Worm (Caenorhabditis elegans) whole organism, L3 larva: ENCODE results near the gene ZC15.3.

Experiments
- ZK546.5 ChIP-seq: sonication (generic microtip); optimal IDR thresholded peaks from 2 replicates; lab custom pipeline; 2017; ENCODE audit warnings: missing biosample characterization, missing genetic modification characterization
- aly-2 ChIP-seq: fragments of 150-350 bp; optimal IDR thresholded peaks from 2 replicates; lab custom pipeline; 2014; ENCODE audit warnings: missing biosample characterization, missing genetic modification characterization
- ama-1 ChIP-seq: fragments of 150-350 bp; optimal IDR thresholded peaks from 2 replicates; lab custom pipeline; 2018
- ceh-16 ChIP-seq: sonication (generic microtip); optimal IDR thresholded peaks from 2 replicates; lab custom pipeline; 2017; ENCODE audit warnings: missing biosample characterization, missing genetic modification characterization
- ceh-28 ChIP-seq: fragments of 150-350 bp; optimal IDR thresholded peaks from 2 replicates; lab custom pipeline; 2014; ENCODE audit warnings: missing biosample characterization, missing genetic modification reagents, missing genetic modification characterization
- ceh-82 ChIP-seq: fragments of 150-350 bp; optimal IDR thresholded peaks from 2 replicates; lab custom pipeline; 2014; ENCODE audit warnings: missing biosample characterization, missing genetic modification characterization
- ceh-9 ChIP-seq: sonication (generic microtip); optimal IDR thresholded peaks from 2 replicates; lab custom pipeline; 2018; ENCODE audit warnings: missing biosample characterization, missing genetic modification characterization
- daf-12 ChIP-seq: fragments of 150-350 bp; optimal IDR thresholded peaks from 2 replicates; lab custom pipeline; 2014; ENCODE audit warnings: missing biosample characterization, missing genetic modification reagents, missing genetic modification characterization
- egl-5 ChIP-seq: fragments of 150-350 bp; optimal IDR thresholded peaks from 2 replicates; lab custom pipeline; 2017; ENCODE audit warnings: missing biosample characterization, missing genetic modification reagents, missing genetic modification characterization, inconsistent platforms
- elt-1 ChIP-seq: fragments of 150-350 bp; optimal IDR thresholded peaks from 2 replicates; lab custom pipeline; 2014; ENCODE audit warnings: missing biosample characterization, missing genetic modification characterization
- elt-2 ChIP-seq: sonication (generic microtip); optimal IDR thresholded peaks from 2 replicates; lab custom pipeline; 2016; ENCODE audit warnings: missing genetic modification reagents, mild to moderate bottlenecking, missing genetic modification characterization, missing compliant biosample characterization
- elt-3 ChIP-seq, 3 experiments: fragments of 150-350 bp in 1 of 3; sonication (generic microtip) in 2 of 3; optimal IDR thresholded peaks; 2 replicates in 2 of 3; 4 replicates in 1 of 3; lab custom pipeline; 2014 to 2017; ENCODE audit warnings: missing biosample characterization in 3 of 3, missing genetic modification characterization in 3 of 3
- eor-1 ChIP-seq, 2 experiments: fragments of 150-350 bp; optimal IDR thresholded peaks; 2 replicates each; lab custom pipeline; 2014 to 2018; ENCODE audit warnings: missing biosample characterization in 2 of 2, missing genetic modification characterization in 2 of 2
- fkh-10 ChIP-seq: sonication (generic microtip); optimal IDR thresholded peaks from 2 replicates; lab custom pipeline; 2017; ENCODE audit warnings: missing biosample characterization, missing genetic modification reagents, missing genetic modification characterization
- fkh-2 ChIP-seq: fragments of 150-350 bp; optimal IDR thresholded peaks from 2 replicates; lab custom pipeline; 2014; ENCODE audit warnings: missing biosample characterization, missing genetic modification reagents, missing genetic modification characterization
- fos-1 ChIP-seq: fragments of 150-350 bp; optimal IDR thresholded peaks from 2 replicates; lab custom pipeline; 2014; ENCODE audit warnings: missing biosample characterization, missing genetic modification characterization
- hmg-11 ChIP-seq: sonication (generic microtip); optimal IDR thresholded peaks from 2 replicates; lab custom pipeline; 2016; ENCODE audit warnings: missing genetic modification characterization, missing compliant biosample characterization
- lin-39 ChIP-seq: fragments of 150-350 bp; optimal IDR thresholded peaks from 2 replicates; lab custom pipeline; 2018; ENCODE audit warnings: missing biosample characterization, missing genetic modification reagents, missing genetic modification characterization
- lsy-12 ChIP-seq: sonication (generic microtip); optimal IDR thresholded peaks from 2 replicates; lab custom pipeline; 2016; ENCODE audit warnings: mild to moderate bottlenecking, missing genetic modification characterization, missing compliant biosample characterization
- mdl-1 ChIP-seq: fragments of 150-350 bp; optimal IDR thresholded peaks from 2 replicates; lab custom pipeline; 2014; ENCODE audit warnings: missing biosample characterization, missing genetic modification characterization
- nhr-12 ChIP-seq: fragments of 150-350 bp; optimal IDR thresholded peaks from 2 replicates; lab custom pipeline; 2014; ENCODE audit warnings: missing biosample characterization, missing genetic modification characterization
- nhr-23 ChIP-seq: fragments of 150-350 bp; optimal IDR thresholded peaks from 2 replicates; lab custom pipeline; 2014; ENCODE audit warnings: missing biosample characterization, missing genetic modification reagents, missing genetic modification characterization
- nhr-237 ChIP-seq: fragments of 150-350 bp; optimal IDR thresholded peaks from 2 replicates; lab custom pipeline; 2014; ENCODE audit warnings: missing biosample characterization, missing genetic modification characterization
- nhr-25 ChIP-seq: sonication (generic microtip); optimal IDR thresholded peaks from 2 replicates; lab custom pipeline; 2017; ENCODE audit warnings: missing biosample characterization, missing genetic modification characterization
- nhr-28 ChIP-seq: fragments of 150-350 bp; optimal IDR thresholded peaks from 2 replicates; lab custom pipeline; 2014; ENCODE audit warnings: missing biosample characterization, missing genetic modification characterization
- nhr-43 ChIP-seq: sonication (generic microtip); optimal IDR thresholded peaks from 2 replicates; lab custom pipeline; 2016; ENCODE audit warnings: mild to moderate bottlenecking, missing genetic modification characterization, missing compliant biosample characterization; ENCODE audit not compliant: poor library complexity, severe bottlenecking
- nhr-67 ChIP-seq: fragments of 150-350 bp; optimal IDR thresholded peaks from 2 replicates; lab custom pipeline; 2014; ENCODE audit warnings: missing biosample characterization, missing genetic modification characterization
- nhr-76 ChIP-seq: fragments of 150-350 bp; sonication (generic microtip); optimal IDR thresholded peaks from 5 replicates; lab custom pipeline; 2014; ENCODE audit warnings: missing biosample characterization, missing genetic modification characterization
- pqm-1 ChIP-seq: fragments of 150-350 bp; optimal IDR thresholded peaks from 2 replicates; lab custom pipeline; 2017; ENCODE audit warnings: missing biosample characterization, missing genetic modification characterization, inconsistent platforms
- sea-2 ChIP-seq: fragments of 150-350 bp; sonication (generic microtip); optimal IDR thresholded peaks from 4 replicates; lab custom pipeline; 2014; ENCODE audit warnings: missing biosample characterization, missing genetic modification reagents, missing genetic modification characterization
- skn-1 ChIP-seq: fragments of 150-350 bp; optimal IDR thresholded peaks from 2 replicates; lab custom pipeline; 2014; ENCODE audit warnings: missing biosample characterization, missing genetic modification characterization
- snpc-4 ChIP-seq: fragments of 150-350 bp; optimal IDR thresholded peaks from 2 replicates; lab custom pipeline; 2014; ENCODE audit warnings: missing biosample characterization, missing genetic modification characterization
- tbx-2 ChIP-seq: sonication (generic microtip); optimal IDR thresholded peaks from 2 replicates; lab custom pipeline; 2016; ENCODE audit warnings: mild to moderate bottlenecking, missing genetic modification characterization, missing compliant biosample characterization
- unc-39 ChIP-seq: sonication (generic microtip); optimal IDR thresholded peaks from 4 replicates; lab custom pipeline; 2017; ENCODE audit warnings: missing biosample characterization, missing genetic modification characterization
- unc-62 ChIP-seq: fragments of 150-350 bp; sonication (generic microtip); optimal IDR thresholded peaks from 4 replicates; lab custom pipeline; 2014; ENCODE audit warnings: missing biosample characterization, missing genetic modification reagents, missing genetic modification characterization
- zag-1 ChIP-seq: fragments of 150-350 bp; optimal IDR thresholded peaks from 2 replicates; lab custom pipeline; 2014; ENCODE audit warnings: missing biosample characterization, missing genetic modification characterization
- ztf-11 ChIP-seq: fragments of 150-350 bp; optimal IDR thresholded peaks from 2 replicates; lab custom pipeline; 2014; ENCODE audit warnings: missing biosample characterization, missing genetic modification characterization
- ztf-4 ChIP-seq: fragments of 150-350 bp; optimal IDR thresholded peaks from 2 replicates; lab custom pipeline; 2014; ENCODE audit warnings: missing biosample characterization, missing genetic modification characterization

The ZC15.3 gene

DNA sequence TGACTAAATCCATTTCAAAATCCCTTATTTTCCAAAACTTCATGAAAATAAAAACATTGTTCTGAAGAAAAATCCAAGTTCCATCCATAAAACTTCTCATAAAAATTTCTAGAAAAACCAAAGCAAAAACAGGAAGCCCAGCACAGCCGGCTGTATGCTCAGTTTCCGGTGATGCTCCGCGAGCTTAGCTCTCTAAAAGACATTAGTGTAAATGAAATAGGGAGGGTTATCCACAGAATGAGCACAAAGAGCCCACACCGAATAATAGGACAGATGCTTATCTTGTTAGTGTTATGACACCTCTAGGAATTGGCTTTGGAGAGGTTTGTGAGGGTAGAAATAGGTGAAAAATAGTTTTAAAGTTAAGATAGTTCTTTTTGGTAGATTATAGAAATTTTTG is 34.6 kb downstream of the ZC15.3 start:
- TF ChIP-seq zag-1 (tag; lab: Kevin White, UChicago), result no peak
- no peak for TF ChIP-seq lsy-12 (tag; lab: Kevin White, UChicago)
- TF ChIP-seq ztf-4 (tag; lab: Kevin White, UChicago), result no peak
- no peak for TF ChIP-seq ceh-9 (tag; lab: Kevin White, UChicago)

DNA sequence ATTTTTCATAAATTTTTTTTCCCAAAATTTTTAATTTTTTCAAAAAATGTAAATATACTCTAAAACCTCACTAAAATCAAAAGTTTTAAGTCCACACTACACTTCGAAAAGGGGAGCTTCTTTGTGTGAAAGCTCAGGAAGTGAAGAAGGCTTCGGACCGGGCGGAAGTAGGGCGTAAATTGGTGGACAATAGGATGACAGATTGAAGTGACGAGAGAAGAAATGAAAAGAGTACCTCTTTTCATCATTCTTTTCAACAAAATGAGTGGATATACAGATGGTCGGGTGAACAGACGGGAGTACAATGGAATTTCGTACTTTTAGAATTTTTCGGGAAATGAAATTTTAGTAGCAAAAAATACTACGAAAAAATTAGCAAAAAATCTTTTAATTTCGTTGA is 35.5 kb downstream of the ZC15.3 start:
- TF ChIP-seq ceh-16 (tag; lab: Kevin White, UChicago), result no peak
- peak; percentile 65 for TF ChIP-seq fkh-10 (GFP tag; lab: Kevin White, UChicago)

ce11 chrV:20344889-20345288 is 41.5 kb downstream of the ZC15.3 start, which contains the start of gene Y38H6A.3:
Y38H6A.3 (plus strand) TSS chrV:20345189.
- TF ChIP-seq nhr-25 (tag; lab: Kevin White, UChicago), result no peak
- no peak for TF ChIP-seq eor-1 (tag; optimal IDR thresholded peaks at IDR 0.05; lab: Kevin White, UChicago)
- no peak for TF ChIP-seq ZK546.5 (tag; lab: Kevin White, UChicago)
- no peak for TF ChIP-seq tbx-2 (tag; lab: Kevin White, UChicago)
- no peak for TF ChIP-seq ztf-11 (tag; lab: Kevin White, UChicago)
- TF ChIP-seq nhr-76, result no peak
- no peak for TF ChIP-seq elt-2
- no peak for TF ChIP-seq nhr-23 (tag; lab: Kevin White, UChicago)
- no peak for TF ChIP-seq snpc-4 (tag; lab: Kevin White, UChicago)
- no peak for TF ChIP-seq elt-1
- no peak for TF ChIP-seq daf-12
- TF ChIP-seq fos-1 (tag; lab: Kevin White, UChicago), result no peak
- TF ChIP-seq ama-1 (lab: Kevin White, UChicago), result no peak
- no peak for TF ChIP-seq nhr-28 (tag; lab: Kevin White, UChicago)
- no peak for TF ChIP-seq nhr-67
- TF ChIP-seq unc-39 (tag; lab: Kevin White, UChicago), result no peak
- no peak for TF ChIP-seq sea-2
- no peak for TF ChIP-seq elt-3 (tag; optimal IDR thresholded peaks at IDR 0.05; lab: Kevin White, UChicago)
- no peak for TF ChIP-seq unc-62 (GFP tag; lab: Kevin White, UChicago)
- no peak for TF ChIP-seq aly-2
- TF ChIP-seq, all 47 proteins: peak for 0

ce11 chrV:20347625-20348024 is 44.2 kb downstream of the ZC15.3 start:
- TF ChIP-seq nhr-67 (no peak), ama-1 (lab: Kevin White, UChicago) (no peak), fos-1 (tag; lab: Kevin White, UChicago) (no peak), elt-3 (tag; optimal IDR thresholded peaks at IDR 0.05; lab: Kevin White, UChicago) (no peak), ceh-28 (tag; lab: Kevin White, UChicago) (no peak), lin-39 (tag; lab: Kevin White, UChicago) (no peak), ztf-4 (tag; lab: Kevin White, UChicago) (no peak), nhr-28 (tag; lab: Kevin White, UChicago) (no peak), skn-1 (no peak), unc-62 (GFP tag; lab: Kevin White, UChicago) (no peak), elt-2 (no peak), eor-1 (tag; optimal IDR thresholded peaks at IDR 0.05; lab: Kevin White, UChicago) (no peak), fkh-2 (no peak), lsy-12 (tag; lab: Kevin White, UChicago) (no peak), snpc-4 (tag; lab: Kevin White, UChicago) (no peak), egl-5 (tag; lab: Kevin White, UChicago) (no peak), nhr-23 (tag; lab: Kevin White, UChicago) (no peak)

DNA sequence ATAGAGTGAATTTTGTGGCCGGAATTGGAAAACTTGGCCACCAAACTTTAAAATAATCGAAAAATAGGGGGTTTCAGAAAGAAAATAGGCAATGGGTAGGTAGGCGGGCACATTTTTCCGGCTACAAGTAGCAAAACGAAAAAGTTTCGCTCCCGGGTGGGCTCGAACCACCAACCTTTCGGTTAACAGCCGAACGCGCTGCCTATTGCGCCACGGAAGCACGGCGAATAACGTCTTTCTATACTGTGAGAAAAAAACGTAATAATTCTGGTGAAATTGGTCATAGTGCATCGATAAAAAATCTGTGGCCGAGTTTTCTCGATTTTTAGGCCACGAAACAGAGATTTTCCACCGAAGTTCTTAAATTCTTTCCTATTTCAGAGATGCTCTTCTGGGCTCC is 47.0 kb downstream of the ZC15.3 start:
- TF ChIP-seq ceh-28 (tag; lab: Kevin White, UChicago) (no peak), hmg-11 (tag; lab: Kevin White, UChicago) (no peak), ceh-82 (tag; lab: Kevin White, UChicago) (no peak), mdl-1 (tag; lab: Kevin White, UChicago) (no peak), unc-39 (tag; lab: Kevin White, UChicago) (no peak), nhr-43 (tag; lab: Kevin White, UChicago) (no peak), nhr-237 (tag; lab: Kevin White, UChicago) (no peak), daf-12 (no peak), pqm-1 (tag; lab: Kevin White, UChicago) (no peak), lin-39 (tag; lab: Kevin White, UChicago) (no peak), nhr-12 (tag; lab: Kevin White, UChicago) (no peak), elt-1 (no peak)
